Fruit fly (Drosophila melanogaster) whole organism, embryonic: ENCODE measurements around the gene RluA-1.

Experiments used
- Bgb ChIP-seq: fragments of 200-800 bp; sonication (Bioruptor generic); IDR thresholded peaks from 2 replicates; pipeline ENCODE4 v1.3.6; 2022; ENCODE audit warnings: missing biosample characterization, missing genetic modification characterization; ENCODE audit not compliant: partially characterized antibody
- CG10147 ChIP-seq: fragments of 200-800 bp; sonication (Bioruptor generic); optimal IDR thresholded peaks from 2 replicates; lab custom pipeline; 2019; ENCODE audit warnings: missing biosample characterization, mild to moderate bottlenecking, missing genetic modification characterization, moderate library complexity
- CG1024 ChIP-seq: fragments of 200-800 bp; sonication (Bioruptor generic); IDR thresholded peaks from 2 replicates; pipeline ENCODE4 v1.3.6; 2022; ENCODE audit warnings: missing biosample characterization, missing genetic modification characterization
- CG11456 ChIP-seq: fragments of 200-800 bp; sonication (Bioruptor generic); IDR thresholded peaks from 3 replicates; pipeline ENCODE4 v1.3.6; 2022; ENCODE audit warnings: missing biosample characterization, missing genetic modification characterization
- CG13287 ChIP-seq: fragments of 200-800 bp; sonication (Bioruptor generic); IDR thresholded peaks from 2 replicates; pipeline ENCODE4 v1.3.6; 2022; ENCODE audit warnings: missing biosample characterization, missing genetic modification characterization; ENCODE audit not compliant: partially characterized antibody
- CG13424 ChIP-seq: fragments of 200-800 bp; sonication (Bioruptor generic); optimal IDR thresholded peaks from 2 replicates; lab custom pipeline; 2019; ENCODE audit warnings: missing biosample characterization, mild to moderate bottlenecking, missing genetic modification characterization, moderate library complexity
- CG13624 ChIP-seq: fragments of 200-800 bp; sonication (Bioruptor generic); optimal IDR thresholded peaks from 2 replicates; lab custom pipeline; 2016; ENCODE audit warnings: missing biosample characterization, missing genetic modification characterization
- CG15269 ChIP-seq: fragments of 200-800 bp; sonication (Bioruptor generic); optimal IDR thresholded peaks from 2 replicates; lab custom pipeline; 2018; ENCODE audit warnings: missing biosample characterization, mild to moderate bottlenecking, missing genetic modification characterization, moderate library complexity
- CG3065 ChIP-seq: fragments of 200-800 bp; sonication (Bioruptor generic); optimal IDR thresholded peaks from 2 replicates; lab custom pipeline; 2016; ENCODE audit warnings: missing biosample characterization, missing genetic modification characterization
- CG31365 ChIP-seq: fragments of 200-800 bp; sonication (Bioruptor generic); optimal IDR thresholded peaks from 2 replicates; lab custom pipeline; 2018; ENCODE audit warnings: missing biosample characterization, mild to moderate bottlenecking, missing genetic modification characterization
- CG32532 ChIP-seq: fragments of 200-800 bp; sonication (Bioruptor generic); IDR thresholded peaks from 2 replicates; pipeline ENCODE4 v1.3.6; 2022; ENCODE audit warnings: missing biosample characterization, missing genetic modification characterization
- CG33213 ChIP-seq: fragments of 200-800 bp; sonication (Bioruptor generic); optimal IDR thresholded peaks from 3 replicates; lab custom pipeline; 2016; ENCODE audit warnings: missing biosample characterization, missing genetic modification characterization
- CG34422 ChIP-seq: fragments of 200-800 bp; sonication (Bioruptor generic); IDR thresholded peaks from 3 replicates; pipeline ENCODE4 v1.3.6; 2022; ENCODE audit warnings: missing biosample characterization, missing genetic modification characterization
- CG4820 ChIP-seq: fragments of 200-800 bp; sonication (Bioruptor generic); optimal IDR thresholded peaks from 3 replicates; lab custom pipeline; 2016; ENCODE audit warnings: missing biosample characterization, missing genetic modification characterization
- CG5180 ChIP-seq: fragments of 200-800 bp; sonication (Bioruptor generic); optimal IDR thresholded peaks from 3 replicates; lab custom pipeline; 2017; ENCODE audit warnings: missing biosample characterization, missing genetic modification characterization, mild to moderate bottlenecking, moderate library complexity, missing genetic modification reagents
- CG6683 ChIP-seq: fragments of 200-800 bp; sonication (Bioruptor generic); optimal IDR thresholded peaks from 2 replicates; lab custom pipeline; 2017; ENCODE audit warnings: missing biosample characterization, mild to moderate bottlenecking, missing genetic modification characterization, missing genetic modification reagents
- CG6689 ChIP-seq: fragments of 200-800 bp; sonication (Bioruptor generic); IDR thresholded peaks from 2 replicates; pipeline ENCODE4 v1.3.6; 2022; ENCODE audit warnings: missing biosample characterization, missing genetic modification characterization
- CG8388 ChIP-seq: fragments of 200-800 bp; sonication (Bioruptor generic); optimal IDR thresholded peaks from 2 replicates; lab custom pipeline; 2019; ENCODE audit warnings: missing biosample characterization, mild to moderate bottlenecking, missing genetic modification characterization, moderate library complexity
- CG8765 ChIP-seq: fragments of 200-800 bp; sonication (Bioruptor generic); IDR thresholded peaks from 2 replicates; pipeline ENCODE4 v1.3.6; 2022; ENCODE audit warnings: missing biosample characterization, missing genetic modification characterization
- CG8944 ChIP-seq: fragments of 200-800 bp; sonication (Bioruptor generic); optimal IDR thresholded peaks from 3 replicates; lab custom pipeline; 2016; ENCODE audit warnings: missing biosample characterization, missing genetic modification characterization
- Camta ChIP-seq: fragments of 200-800 bp; sonication (Bioruptor generic); optimal IDR thresholded peaks from 2 replicates; lab custom pipeline; 2016; ENCODE audit warnings: missing biosample characterization, missing genetic modification characterization
- CkIIα-i1 ChIP-seq: fragments of 200-800 bp; sonication (Bioruptor generic); IDR thresholded peaks from 2 replicates; pipeline ENCODE4 v1.3.6; 2022; ENCODE audit warnings: missing biosample characterization, missing genetic modification characterization
- Doc3 ChIP-seq: fragments of 200-800 bp; sonication (Bioruptor generic); IDR thresholded peaks from 3 replicates; pipeline ENCODE4 v1.3.6; 2022; ENCODE audit warnings: missing biosample characterization, missing genetic modification characterization; ENCODE audit not compliant: partially characterized antibody
- E2f2 ChIP-seq: fragments of 200-800 bp; sonication (Bioruptor generic); IDR thresholded peaks from 2 replicates; pipeline ENCODE4 v1.3.6; 2022; ENCODE audit warnings: missing biosample characterization, missing genetic modification characterization
- Gug ChIP-seq: fragments of 200-800 bp; sonication (Bioruptor generic); IDR thresholded peaks from 4 replicates; pipeline ENCODE4 v1.3.6; 2022; ENCODE audit warnings: missing biosample characterization, missing genetic modification characterization
- H15 ChIP-seq: fragments of 200-800 bp; sonication (Bioruptor generic); IDR thresholded peaks from 3 replicates; pipeline ENCODE4 v1.3.6; 2022; ENCODE audit warnings: missing biosample characterization, missing genetic modification characterization
- Hmr ChIP-seq: fragments of 200-800 bp; sonication (Bioruptor generic); optimal IDR thresholded peaks from 3 replicates; lab custom pipeline; 2017; ENCODE audit warnings: mild to moderate bottlenecking, missing biosample characterization, missing genetic modification reagents, missing genetic modification characterization
- MBD-R2 ChIP-seq: fragments of 200-800 bp; sonication (Bioruptor generic); IDR thresholded peaks from 2 replicates; pipeline ENCODE4 v1.3.6; 2022; ENCODE audit warnings: missing biosample characterization, missing genetic modification characterization
- MTF-1 ChIP-seq: fragments of 200-800 bp; sonication (Bioruptor generic); optimal IDR thresholded peaks from 2 replicates; lab custom pipeline; 2018; ENCODE audit warnings: missing biosample characterization, mild to moderate bottlenecking, missing genetic modification characterization, borderline replicate concordance
- Mes4 ChIP-seq: fragments of 200-800 bp; sonication (Bioruptor generic); optimal IDR thresholded peaks from 2 replicates; lab custom pipeline; 2016; ENCODE audit warnings: missing biosample characterization, missing genetic modification characterization
- Neu2 ChIP-seq: fragments of 200-800 bp; sonication (Bioruptor generic); optimal IDR thresholded peaks from 3 replicates; lab custom pipeline; 2016; ENCODE audit warnings: missing biosample characterization, missing genetic modification characterization, borderline replicate concordance
- Scr ChIP-seq: fragments of 200-800 bp; sonication (Bioruptor generic); IDR thresholded peaks from 2 replicates; pipeline ENCODE4 v1.3.6; 2022; ENCODE audit warnings: missing biosample characterization, missing genetic modification characterization; ENCODE audit not compliant: partially characterized antibody
- Vsx1 ChIP-seq: fragments of 200-800 bp; sonication (Bioruptor generic); optimal IDR thresholded peaks from 2 replicates; lab custom pipeline; 2017; ENCODE audit warnings: missing biosample characterization, mild to moderate bottlenecking, missing genetic modification characterization, missing genetic modification reagents
- amos ChIP-seq: fragments of 200-800 bp; sonication (Bioruptor generic); IDR thresholded peaks from 2 replicates; pipeline ENCODE4 v1.3.6; 2022; ENCODE audit warnings: missing biosample characterization, missing genetic modification characterization; ENCODE audit not compliant: partially characterized antibody
- bcd ChIP-seq: fragments of 200-800 bp; sonication (Bioruptor generic); optimal IDR thresholded peaks from 2 replicates; lab custom pipeline; 2017; ENCODE audit warnings: missing biosample characterization, mild to moderate bottlenecking, missing genetic modification characterization
- chm ChIP-seq: fragments of 200-800 bp; sonication (Bioruptor generic); IDR thresholded peaks from 2 replicates; pipeline ENCODE4 v1.3.6; 2022; ENCODE audit warnings: missing biosample characterization, missing genetic modification characterization
- eve ChIP-seq, 2 experiments: fragments of >200 bp; optimal IDR thresholded peaks; 2 replicates each; lab custom pipeline; 2017; ENCODE audit warnings: missing biosample characterization in 2 of 2, missing genetic modification characterization in 2 of 2
- fd96Cb ChIP-seq: fragments of 200-800 bp; sonication (Bioruptor generic); optimal IDR thresholded peaks from 2 replicates; lab custom pipeline; 2018; ENCODE audit warnings: missing biosample characterization, mild to moderate bottlenecking, missing genetic modification characterization, moderate library complexity
- grn ChIP-seq: fragments of 200-800 bp; sonication (Bioruptor generic); optimal IDR thresholded peaks from 3 replicates; lab custom pipeline; 2017; ENCODE audit warnings: missing biosample characterization, missing genetic modification characterization
- her ChIP-seq: fragments of 200-800 bp; sonication (Bioruptor generic); optimal IDR thresholded peaks from 2 replicates; lab custom pipeline; 2016; ENCODE audit warnings: missing biosample characterization, missing genetic modification characterization
- inv ChIP-seq: fragments of 200-800 bp; sonication (Bioruptor generic); IDR thresholded peaks from 2 replicates; pipeline ENCODE4 v1.3.6; 2022; ENCODE audit warnings: missing biosample characterization, missing genetic modification characterization; ENCODE audit not compliant: partially characterized antibody
- nmo ChIP-seq: fragments of 200-800 bp; sonication (Bioruptor generic); optimal IDR thresholded peaks from 2 replicates; lab custom pipeline; 2018; ENCODE audit warnings: missing biosample characterization, mild to moderate bottlenecking, missing genetic modification characterization, moderate library complexity
- p53 ChIP-seq: fragments of 200-800 bp; sonication (Bioruptor generic); optimal IDR thresholded peaks from 2 replicates; lab custom pipeline; 2016; ENCODE audit warnings: missing biosample characterization, missing genetic modification characterization
- sisA ChIP-seq: fragments of 200-800 bp; sonication (Bioruptor generic); IDR thresholded peaks from 2 replicates; pipeline ENCODE4 v1.3.6; 2022; ENCODE audit warnings: missing biosample characterization, missing genetic modification characterization
- sna ChIP-seq: fragments of 200-800 bp; sonication (Bioruptor generic); IDR thresholded peaks from 2 replicates; pipeline ENCODE4 v1.3.6; 2022; ENCODE audit warnings: missing biosample characterization, missing genetic modification characterization; ENCODE audit not compliant: partially characterized antibody
- sr ChIP-seq: fragments of 200-800 bp; sonication (Bioruptor generic); IDR thresholded peaks from 3 replicates; pipeline ENCODE4 v1.3.6; 2022; ENCODE audit warnings: missing biosample characterization, missing genetic modification characterization
- stwl ChIP-seq: fragments of 200-800 bp; sonication (Bioruptor generic); optimal IDR thresholded peaks from 3 replicates; lab custom pipeline; 2018; ENCODE audit warnings: missing biosample characterization, mild to moderate bottlenecking, missing genetic modification characterization, moderate library complexity
- vfl ChIP-seq: fragments of 200-800 bp; sonication (Bioruptor generic); optimal IDR thresholded peaks from 2 replicates; lab custom pipeline; 2016; ENCODE audit warnings: missing biosample characterization, missing genetic modification characterization
- wek ChIP-seq: fragments of 200-800 bp; sonication (Bioruptor generic); optimal IDR thresholded peaks from 3 replicates; lab custom pipeline; 2018; ENCODE audit warnings: missing biosample characterization, mild to moderate bottlenecking, missing genetic modification characterization, moderate library complexity
- zfh1 ChIP-seq: fragments of 200-800 bp; sonication (Bioruptor generic); IDR thresholded peaks from 3 replicates; pipeline ENCODE4 v1.3.6; 2022; ENCODE audit warnings: missing biosample characterization, missing genetic modification characterization

RluA-1 gene

dm6 chr2L:10476879-10477278 lies 2.7 kb upstream of the RluA-1 start, which contains the start of gene RluA-2 (continued):
- TF ChIP-seq her (no peak), CG13287 (GFP tag; lab: Robert Waterston, UW) (peak; percentile 61), Scr (peak; percentile 53; the same call in 1 of the 2 replicates), CkIIα-i1 (GFP tag; lab: Robert Waterston, UW) (no peak), CG3065 (GFP tag; lab: Kevin White, UChicago) (no peak), eve (GFP tag; optimal IDR thresholded peaks at IDR 0.05; lab: Kevin White, UChicago) (peak in 1 of 2 experiments; percentile 26), Hmr (GFP tag; lab: Kevin White, UChicago) (no peak), Mes4 (no peak), Bgb (peak; percentile 24; the same call in 1 of the 2 replicates), Vsx1 (GFP tag; lab: Kevin White, UChicago) (no peak), amos (GFP tag; lab: Robert Waterston, UW) (peak; percentile 18; the same call in 1 of the 2 replicates), CG6683 (GFP tag; lab: Kevin White, UChicago) (no peak), H15 (no peak), CG33213 (GFP tag; lab: Kevin White, UChicago) (no peak), CG6689 (GFP tag; lab: Robert Waterston, UW) (no peak), bcd (GFP tag; lab: Kevin White, UChicago) (no peak), CG32532 (GFP tag; lab: Robert Waterston, UW) (no peak), chm (no peak), MBD-R2 (GFP tag; lab: Robert Waterston, UW) (peak; percentile 52; the same call in 1 of the 2 replicates), inv (GFP tag; lab: Robert Waterston, UW) (no peak), Neu2 (GFP tag; lab: Kevin White, UChicago) (no peak), CG4820 (no peak), CG8388 (GFP tag; lab: Kevin White, UChicago) (no peak), sisA (GFP tag; lab: Robert Waterston, UW) (no peak), sr (no peak), nmo (GFP tag; lab: Kevin White, UChicago) (no peak), stwl (tag; lab: Kevin White, UChicago) (peak; percentile 38), Doc3 (GFP tag; lab: Robert Waterston, UW) (no peak), vfl (GFP tag; lab: Kevin White, UChicago) (no peak), CG10147 (GFP tag; lab: Kevin White, UChicago) (no peak), Camta (GFP tag; lab: Kevin White, UChicago) (no peak)

- peak; percentile 91 for TF ChIP-seq CG5180 (GFP tag; lab: Kevin White, UChicago)
- no peak for TF ChIP-seq p53 (GFP tag; lab: Kevin White, UChicago)
- TF ChIP-seq Camta (GFP tag; lab: Kevin White, UChicago), result no peak
Measured at dm6 chr2L:10474815-10475214, 666 bp upstream of the RluA-1 start.

dm6 chr2L:10472257-10472656 lies 1.9 kb downstream of the RluA-1 start:
- TF ChIP-seq fd96Cb (tag; lab: Kevin White, UChicago) (no peak), CG8944 (GFP tag; lab: Kevin White, UChicago) (no peak), CG34422 (GFP tag; lab: Robert Waterston, UW) (no peak), E2f2 (GFP tag; lab: Robert Waterston, UW) (no peak), CG1024 (GFP tag; lab: Robert Waterston, UW) (no peak), zfh1 (no peak), CG13424 (tag; lab: Kevin White, UChicago) (peak; percentile 10), wek (GFP tag; lab: Kevin White, UChicago) (peak; percentile 36), MTF-1 (GFP tag; lab: Kevin White, UChicago) (no peak), Gug (GFP tag; lab: Robert Waterston, UW) (no peak), CG13624 (GFP tag; lab: Kevin White, UChicago) (no peak), CG31365 (tag; lab: Kevin White, UChicago) (no peak), CG8765 (GFP tag; lab: Robert Waterston, UW) (no peak), sna (GFP tag; lab: Robert Waterston, UW) (no peak), CG11456 (no peak), grn (GFP tag; lab: Kevin White, UChicago) (no peak), CG15269 (tag; lab: Kevin White, UChicago) (peak; percentile 11), p53 (GFP tag; lab: Kevin White, UChicago) (no peak)
